Fruit fly (Drosophila melanogaster) whole organism, embryonic: ENCODE data around the gene Osi18.
A peak's percentile ranks its signal among the peaks of the same experiment; 100 is the strongest.

Experiments used
- Antp ChIP-seq: fragments of 200-800 bp; sonication (Bioruptor generic); optimal IDR thresholded peaks from 3 replicates; lab custom pipeline; 2016; ENCODE audit warnings: missing biosample characterization, missing genetic modification characterization
- BtbVII ChIP-seq: fragments of 200-800 bp; sonication (Bioruptor generic); optimal IDR thresholded peaks from 3 replicates; lab custom pipeline; 2017; ENCODE audit warnings: missing biosample characterization, mild to moderate bottlenecking, missing genetic modification characterization
- C15 ChIP-seq: fragments of 200-800 bp; sonication (Bioruptor generic); IDR thresholded peaks from 3 replicates; pipeline ENCODE4 v1.3.6; 2022; ENCODE audit warnings: missing biosample characterization, missing genetic modification characterization
- CG10462 ChIP-seq: fragments of 200-800 bp; sonication (Bioruptor generic); optimal IDR thresholded peaks from 2 replicates; lab custom pipeline; 2016; ENCODE audit warnings: missing biosample characterization, missing genetic modification characterization
- CG12155 ChIP-seq: fragments of 200-800 bp; sonication (Bioruptor generic); optimal IDR thresholded peaks from 3 replicates; lab custom pipeline; 2016; ENCODE audit warnings: missing biosample characterization, missing genetic modification characterization
- CG12236 ChIP-seq: fragments of 200-800 bp; sonication (Bioruptor generic); optimal IDR thresholded peaks from 2 replicates; lab custom pipeline; 2016; ENCODE audit warnings: missing biosample characterization, missing genetic modification characterization
- CG12391 ChIP-seq: fragments of 200-800 bp; sonication (Bioruptor generic); optimal IDR thresholded peaks from 3 replicates; lab custom pipeline; 2018; ENCODE audit warnings: missing biosample characterization, mild to moderate bottlenecking, missing genetic modification characterization, moderate library complexity
- CG13287 ChIP-seq: fragments of 200-800 bp; sonication (Bioruptor generic); IDR thresholded peaks from 2 replicates; pipeline ENCODE4 v1.3.6; 2022; ENCODE audit warnings: missing biosample characterization, missing genetic modification characterization; ENCODE audit not compliant: partially characterized antibody
- CG14710 ChIP-seq: fragments of 200-800 bp; sonication (Bioruptor generic); optimal IDR thresholded peaks from 3 replicates; lab custom pipeline; 2019; ENCODE audit warnings: missing biosample characterization, mild to moderate bottlenecking, missing genetic modification characterization, moderate library complexity
- CG1602 ChIP-seq: fragments of 200-800 bp; sonication (Bioruptor generic); optimal IDR thresholded peaks from 3 replicates; lab custom pipeline; 2016; ENCODE audit warnings: missing biosample characterization, missing genetic modification characterization
- CG3065 ChIP-seq: fragments of 200-800 bp; sonication (Bioruptor generic); optimal IDR thresholded peaks from 2 replicates; lab custom pipeline; 2016; ENCODE audit warnings: missing biosample characterization, missing genetic modification characterization
- CG3847 ChIP-seq: fragments of 200-800 bp; sonication (Bioruptor generic); IDR thresholded peaks from 2 replicates; pipeline ENCODE4 v1.3.6; 2022; ENCODE audit warnings: missing biosample characterization, missing genetic modification characterization
- CG43689 ChIP-seq: fragments of 200-800 bp; sonication (Bioruptor generic); IDR thresholded peaks from 2 replicates; pipeline ENCODE4 v1.3.6; 2022; ENCODE audit warnings: missing biosample characterization, missing genetic modification characterization
- CG6813 ChIP-seq: fragments of 200-800 bp; sonication (Bioruptor generic); optimal IDR thresholded peaks from 2 replicates; lab custom pipeline; 2017; ENCODE audit warnings: missing biosample characterization, missing genetic modification characterization, mild to moderate bottlenecking, moderate library complexity, missing genetic modification reagents
- CG7928 ChIP-seq: fragments of 200-800 bp; sonication (Bioruptor generic); optimal IDR thresholded peaks from 2 replicates; lab custom pipeline; 2017; ENCODE audit warnings: missing biosample characterization, mild to moderate bottlenecking, missing genetic modification characterization
- CG8290 ChIP-seq, 3 experiments: fragments of 200-800 bp; sonication (Bioruptor generic); optimal IDR thresholded peaks; 2 replicates each; lab custom pipeline; 2016 to 2019; ENCODE audit warnings: missing biosample characterization in 3 of 3, missing genetic modification characterization in 3 of 3, mild to moderate bottlenecking in 2 of 3, moderate library complexity in 1 of 3
- Chrac-16 ChIP-seq: fragments of 200-800 bp; sonication (Bioruptor generic); optimal IDR thresholded peaks from 3 replicates; lab custom pipeline; 2016; ENCODE audit warnings: missing biosample characterization, missing genetic modification characterization
- Dad ChIP-seq: fragments of 200-800 bp; sonication (Bioruptor generic); optimal IDR thresholded peaks from 3 replicates; lab custom pipeline; 2016; ENCODE audit warnings: missing biosample characterization, missing genetic modification characterization
- Dll ChIP-seq: fragments of 200-800 bp; sonication (Bioruptor generic); IDR thresholded peaks from 4 replicates; pipeline ENCODE4 v1.3.6; 2022; ENCODE audit warnings: missing biosample characterization, missing genetic modification characterization; ENCODE audit not compliant: partially characterized antibody
- Doc2 ChIP-seq: fragments of 200-800 bp; sonication (Bioruptor generic); IDR thresholded peaks from 2 replicates; pipeline ENCODE4 v1.3.6; 2022; ENCODE audit warnings: missing biosample characterization, missing genetic modification characterization
- Eip74EF ChIP-seq, 2 experiments: fragments of 200-800 bp in 1 of 2; fragments of >200 bp in 1 of 2; sonication (Bioruptor generic) in 1 of 2; optimal IDR thresholded peaks; 2 replicates each; lab custom pipeline; 2017 to 2019; ENCODE audit warnings: missing biosample characterization in 2 of 2, missing genetic modification characterization in 2 of 2, mild to moderate bottlenecking in 1 of 2, moderate library complexity in 1 of 2
- Fer2 ChIP-seq: fragments of 200-800 bp; sonication (Bioruptor generic); optimal IDR thresholded peaks from 2 replicates; lab custom pipeline; 2018; ENCODE audit warnings: missing biosample characterization, mild to moderate bottlenecking, missing genetic modification characterization, moderate library complexity
- HHEX ChIP-seq: fragments of 200-800 bp; sonication (Bioruptor generic); optimal IDR thresholded peaks from 3 replicates; lab custom pipeline; 2017; ENCODE audit warnings: missing biosample characterization, mild to moderate bottlenecking, missing genetic modification characterization, missing genetic modification reagents
- HLH54F ChIP-seq: fragments of 200-800 bp; sonication (Bioruptor generic); optimal IDR thresholded peaks from 3 replicates; lab custom pipeline; 2016; ENCODE audit warnings: missing biosample characterization, missing genetic modification characterization
- Hsf ChIP-seq: fragments of 200-800 bp; sonication (Bioruptor generic); optimal IDR thresholded peaks from 3 replicates; lab custom pipeline; 2016; ENCODE audit warnings: missing biosample characterization, missing genetic modification characterization
- Lhr ChIP-seq: fragments of 200-800 bp; sonication (Bioruptor generic); optimal IDR thresholded peaks from 3 replicates; lab custom pipeline; 2017; ENCODE audit warnings: mild to moderate bottlenecking, missing biosample characterization, missing genetic modification reagents, missing genetic modification characterization
- Ptx1 ChIP-seq: fragments of 200-800 bp; sonication (Bioruptor generic); IDR thresholded peaks from 2 replicates; pipeline ENCODE4 v1.3.6; 2022; ENCODE audit warnings: missing biosample characterization, missing genetic modification characterization
- Scr ChIP-seq: fragments of 200-800 bp; sonication (Bioruptor generic); IDR thresholded peaks from 2 replicates; pipeline ENCODE4 v1.3.6; 2022; ENCODE audit warnings: missing biosample characterization, missing genetic modification characterization; ENCODE audit not compliant: partially characterized antibody
- Side ChIP-seq: fragments of 200-800 bp; sonication (Bioruptor generic); optimal IDR thresholded peaks from 2 replicates; lab custom pipeline; 2016; ENCODE audit warnings: missing biosample characterization, missing genetic modification characterization
- Sry-β ChIP-seq: fragments of 200-800 bp; sonication (Bioruptor generic); optimal IDR thresholded peaks from 2 replicates; lab custom pipeline; 2018; ENCODE audit warnings: missing biosample characterization, mild to moderate bottlenecking, missing genetic modification characterization, moderate library complexity
- ase ChIP-seq: fragments of 200-800 bp; sonication (Bioruptor generic); IDR thresholded peaks from 3 replicates; pipeline ENCODE4 v1.3.6; 2022; ENCODE audit warnings: missing biosample characterization, missing genetic modification characterization
- az2 ChIP-seq: fragments of 200-800 bp; sonication (Bioruptor generic); optimal IDR thresholded peaks from 3 replicates; lab custom pipeline; 2016; ENCODE audit warnings: missing biosample characterization, missing genetic modification characterization
- bcd ChIP-seq: fragments of 200-800 bp; sonication (Bioruptor generic); optimal IDR thresholded peaks from 2 replicates; lab custom pipeline; 2017; ENCODE audit warnings: missing biosample characterization, mild to moderate bottlenecking, missing genetic modification characterization
- btn ChIP-seq: fragments of 200-800 bp; sonication (Bioruptor generic); optimal IDR thresholded peaks from 2 replicates; lab custom pipeline; 2016; ENCODE audit warnings: missing biosample characterization, missing genetic modification characterization
- cad ChIP-seq: fragments of >200 bp; optimal IDR thresholded peaks from 2 replicates; lab custom pipeline; 2017; ENCODE audit warnings: missing biosample characterization, missing genetic modification characterization
- cwo ChIP-seq: fragments of 200-800 bp; sonication (Bioruptor generic); optimal IDR thresholded peaks from 3 replicates; lab custom pipeline; 2017; ENCODE audit warnings: missing biosample characterization, missing genetic modification characterization, mild to moderate bottlenecking, moderate library complexity, missing genetic modification reagents
- disco-r ChIP-seq: fragments of 200-800 bp; sonication (Bioruptor generic); optimal IDR thresholded peaks from 2 replicates; lab custom pipeline; 2016; ENCODE audit warnings: missing biosample characterization, missing genetic modification characterization
- eyg ChIP-seq: fragments of 200-800 bp; sonication (Bioruptor generic); optimal IDR thresholded peaks from 3 replicates; lab custom pipeline; 2016; ENCODE audit warnings: missing biosample characterization, missing genetic modification characterization
- hth ChIP-seq: fragments of >200 bp; optimal IDR thresholded peaks from 2 replicates; lab custom pipeline; 2017; ENCODE audit warnings: inconsistent platforms
- klu ChIP-seq: fragments of 200-800 bp; sonication (Bioruptor generic); IDR thresholded peaks from 2 replicates; pipeline ENCODE4 v1.3.6; 2022; ENCODE audit warnings: missing biosample characterization, missing genetic modification characterization
- mld ChIP-seq: fragments of 200-800 bp; sonication (Bioruptor generic); IDR thresholded peaks from 3 replicates; pipeline ENCODE4 v1.3.6; 2022; ENCODE audit warnings: missing biosample characterization, missing genetic modification characterization; ENCODE audit not compliant: partially characterized antibody
- phol ChIP-seq: fragments of 200-800 bp; sonication (Bioruptor generic); optimal IDR thresholded peaks from 3 replicates; lab custom pipeline; 2018; ENCODE audit warnings: missing biosample characterization, mild to moderate bottlenecking, missing genetic modification characterization, moderate library complexity
- repo ChIP-seq: fragments of 200-800 bp; sonication (Bioruptor generic); optimal IDR thresholded peaks from 2 replicates; lab custom pipeline; 2016; ENCODE audit warnings: missing biosample characterization, missing genetic modification characterization
- tgo ChIP-seq: fragments of 200-800 bp; sonication (Bioruptor generic); IDR thresholded peaks from 3 replicates; pipeline ENCODE4 v1.3.6; 2022; ENCODE audit warnings: missing biosample characterization, missing genetic modification characterization
- tin ChIP-seq: fragments of 200-800 bp; sonication (Bioruptor generic); optimal IDR thresholded peaks from 3 replicates; lab custom pipeline; 2016; ENCODE audit warnings: missing biosample characterization, missing genetic modification characterization
- trem ChIP-seq: fragments of 200-800 bp; optimal IDR thresholded peaks from 3 replicates; lab custom pipeline; 2019; ENCODE audit warnings: missing biosample characterization, mild to moderate bottlenecking, missing genetic modification characterization, moderate library complexity
- zfh1 ChIP-seq: fragments of 200-800 bp; sonication (Bioruptor generic); IDR thresholded peaks from 3 replicates; pipeline ENCODE4 v1.3.6; 2022; ENCODE audit warnings: missing biosample characterization, missing genetic modification characterization
- zfh2 ChIP-seq: fragments of 200-800 bp; sonication (Bioruptor generic); optimal IDR thresholded peaks from 2 replicates; lab custom pipeline; 2016; ENCODE audit warnings: missing biosample characterization, missing genetic modification characterization

Osi18 gene

DNA sequence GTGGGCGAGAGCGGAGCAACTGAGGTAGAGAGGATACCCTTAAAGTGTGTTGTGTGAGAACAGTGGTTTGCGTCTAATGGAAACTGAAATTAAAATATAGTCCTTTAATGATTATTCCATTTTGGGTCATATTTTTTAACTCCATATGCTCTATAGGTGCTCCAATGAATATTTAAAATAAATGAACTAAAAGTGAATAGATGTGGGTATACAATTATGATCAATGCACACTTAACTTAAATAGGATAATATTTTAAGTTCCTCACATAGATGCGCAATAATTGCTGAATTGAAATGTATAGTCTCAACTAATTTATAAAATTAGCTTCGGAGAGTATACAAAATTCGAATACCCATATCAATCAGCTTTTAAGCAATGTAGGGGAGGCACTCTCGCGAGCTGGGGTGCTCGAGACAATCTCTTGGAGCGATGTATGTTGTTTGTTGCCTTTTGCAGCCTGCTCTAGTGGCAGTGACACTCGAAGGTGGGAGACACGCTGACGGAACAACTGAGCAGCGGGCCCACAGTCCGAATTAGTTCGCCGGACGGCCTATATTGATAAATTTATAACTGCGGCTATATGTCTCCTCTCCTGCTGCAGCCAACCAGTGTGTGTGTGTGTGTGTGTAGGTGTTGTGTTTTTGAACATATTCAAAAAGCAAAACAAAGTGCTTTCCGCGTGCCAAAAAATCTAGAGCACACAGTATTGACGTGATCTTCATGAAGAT lies 23.7 kb downstream of the Osi18 start (continued):
- TF ChIP-seq Side (peak; percentile 41), ase (GFP tag; lab: Robert Waterston, UW) (0 out of 3 replicates have a peak, but pooled peaks have one; percentile 22), Dll (GFP tag; lab: Robert Waterston, UW) (0 out of 4 replicates have a peak, but pooled peaks have one; percentile 24), HLH54F (GFP tag; lab: Kevin White, UChicago) (peak; percentile 45), Sry-β (GFP tag; lab: Kevin White, UChicago) (no peak), btn (GFP tag; lab: Kevin White, UChicago) (peak; percentile 56), Fer2 (tag; lab: Kevin White, UChicago) (no peak), trem (peak; percentile 58), CG10462 (GFP tag; lab: Kevin White, UChicago) (peak; percentile 69), eyg (no peak), CG7928 (GFP tag; lab: Kevin White, UChicago) (peak; percentile 2), Ptx1 (GFP tag; lab: Robert Waterston, UW) (peak; percentile 67), zfh2 (GFP tag; lab: Kevin White, UChicago) (peak; percentile 22), HHEX (peak; percentile 69), Chrac-16 (GFP tag; lab: Kevin White, UChicago) (peak; percentile 69), CG6813 (GFP tag; lab: Kevin White, UChicago) (peak; percentile 41), CG12155 (peak; percentile 64), Lhr (GFP tag; lab: Kevin White, UChicago) (peak; percentile 30), klu (peak; percentile 53; the same call in 1 of the 2 replicates), CG43689 (GFP tag; lab: Robert Waterston, UW) (no peak), Doc2 (GFP tag; lab: Robert Waterston, UW) (no peak), cwo (peak; percentile 71), disco-r (GFP tag; lab: Kevin White, UChicago) (peak; percentile 64), CG3847 (no peak; the same call in none of the 2 replicates), bcd (GFP tag; lab: Kevin White, UChicago) (peak; percentile 84), CG1602 (peak; percentile 72), tgo (GFP tag; lab: Robert Waterston, UW) (peak; percentile 72), hth (lab: Kevin White, UChicago) (no peak), Hsf (GFP tag; lab: Kevin White, UChicago) (peak; percentile 82), mld (GFP tag; lab: Robert Waterston, UW) (no peak), CG13287 (GFP tag; lab: Robert Waterston, UW) (no peak), C15 (GFP tag; lab: Robert Waterston, UW) (0 out of 3 replicates have a peak, but pooled peaks have one; percentile 16), az2 (GFP tag; lab: Kevin White, UChicago) (peak; percentile 81), BtbVII (GFP tag; lab: Kevin White, UChicago) (peak; percentile 83), cad (GFP tag; lab: Kevin White, UChicago) (no peak), CG3065 (peak; percentile 24), Eip74EF (GFP tag; optimal IDR thresholded peaks at IDR 0.05; lab: Kevin White, UChicago) (peak in 1 of 2 experiments; percentile 82), phol (tag; lab: Kevin White, UChicago) (peak; percentile 90), CG14710 (tag; lab: Kevin White, UChicago) (no peak), zfh1 (peak; percentile 52; the same call in 2 of the 3 replicates), Scr (GFP tag; lab: Robert Waterston, UW) (0 out of 2 replicates have a peak, but pooled peaks have one; percentile 19), tin (peak; percentile 62), Antp (GFP tag; lab: Kevin White, UChicago) (peak; percentile 53), Dad (GFP tag; lab: Kevin White, UChicago) (peak; percentile 30), repo (peak; percentile 18), CG8290 (GFP tag; optimal IDR thresholded peaks at IDR 0.05; lab: Kevin White, UChicago) (peak; percentile 34), CG8290 (tag; optimal IDR thresholded peaks at IDR 0.05; lab: Kevin White, UChicago) (no peak), CG12236 (GFP tag; lab: Kevin White, UChicago) (peak; percentile 65), CG12391 (peak; percentile 88)
